Worm (Caenorhabditis elegans) whole organism, mixed stage, embryonic: ENCODE results near the gene gcy-8.

Source experiments
- bed-3 ChIP-seq: fragments of 200-800 bp; sonication (Bioruptor generic); optimal IDR thresholded peaks from 3 replicates; lab custom pipeline; 2018; ENCODE audit warnings: mild to moderate bottlenecking, missing genetic modification characterization, moderate library complexity, missing compliant biosample characterization
- lin-13 ChIP-seq: fragments of 150-350 bp; optimal IDR thresholded peaks from 2 replicates; lab custom pipeline; 2014; ENCODE audit warnings: missing biosample characterization, missing genetic modification characterization
- lsy-2 ChIP-seq: fragments of 150-350 bp; optimal IDR thresholded peaks from 2 replicates; lab custom pipeline; 2014; ENCODE audit warnings: missing biosample characterization, missing genetic modification characterization
- mab-5 ChIP-seq: fragments of 150-350 bp; optimal IDR thresholded peaks from 2 replicates; lab custom pipeline; 2014; ENCODE audit warnings: missing biosample characterization, missing genetic modification characterization
- nhr-237 ChIP-seq: fragments of 150-350 bp; optimal IDR thresholded peaks from 2 replicates; lab custom pipeline; 2014; ENCODE audit warnings: missing biosample characterization, missing genetic modification characterization
- nhr-76 ChIP-seq: sonication (generic microtip); optimal IDR thresholded peaks from 2 replicates; lab custom pipeline; 2017; ENCODE audit warnings: missing biosample characterization, missing genetic modification characterization
- pha-4 ChIP-seq: fragments of 150-350 bp; optimal IDR thresholded peaks from 2 replicates; lab custom pipeline; 2018; ENCODE audit warnings: missing biosample characterization, missing genetic modification reagents, missing genetic modification characterization
- snpc-4 ChIP-seq: fragments of 150-350 bp; optimal IDR thresholded peaks from 2 replicates; lab custom pipeline; 2014; ENCODE audit warnings: missing biosample characterization, missing genetic modification characterization
- unc-120 ChIP-seq: sonication (generic microtip); optimal IDR thresholded peaks from 2 replicates; lab custom pipeline; 2017; ENCODE audit warnings: missing genetic modification characterization, missing compliant biosample characterization; ENCODE audit not compliant: poor library complexity, severe bottlenecking
- unc-39 ChIP-seq: fragments of 150-350 bp; optimal IDR thresholded peaks from 2 replicates; lab custom pipeline; 2014; ENCODE audit warnings: missing biosample characterization, missing genetic modification characterization
- unc-62 ChIP-seq: fragments of 150-350 bp; optimal IDR thresholded peaks from 2 replicates; lab custom pipeline; 2014; ENCODE audit warnings: missing biosample characterization, missing genetic modification reagents, missing genetic modification characterization
- ztf-11 ChIP-seq: fragments of 150-350 bp; optimal IDR thresholded peaks from 2 replicates; lab custom pipeline; 2014; ENCODE audit warnings: missing biosample characterization, missing genetic modification characterization

ce11 chrIV:7979588-7979987 lies 51.6 kb downstream of the gcy-8 start, which contains the start of gene unc-24:
- TF ChIP-seq unc-39 (tag; lab: Kevin White, UChicago) (no peak), bed-3 (GFP tag; lab: Kevin White, UChicago) (no peak), pha-4 (tag; lab: Kevin White, UChicago) (no peak), lin-13 (tag; lab: Kevin White, UChicago) (no peak), ztf-11 (tag; lab: Kevin White, UChicago) (no peak), lsy-2 (tag; lab: Kevin White, UChicago) (no peak), nhr-237 (no peak), mab-5 (tag; lab: Kevin White, UChicago) (no peak), unc-120 (tag; lab: Kevin White, UChicago) (peak; percentile 11), snpc-4 (no peak), nhr-76 (tag; lab: Kevin White, UChicago) (no peak), unc-62 (GFP tag; lab: Kevin White, UChicago) (peak; percentile 22)
